Worm (Caenorhabditis elegans) whole organism, mixed stage, embryonic: ENCODE results near the gene F54B11.9.

Source experiments
- bed-3 ChIP-seq: fragments of 200-800 bp; sonication (Bioruptor generic); optimal IDR thresholded peaks from 3 replicates; lab custom pipeline; 2018; ENCODE audit warnings: mild to moderate bottlenecking, missing genetic modification characterization, moderate library complexity, missing compliant biosample characterization
- elt-3 ChIP-seq: fragments of 150-350 bp; optimal IDR thresholded peaks from 2 replicates; lab custom pipeline; 2014; ENCODE audit warnings: missing biosample characterization, missing genetic modification characterization
- mab-5 ChIP-seq: fragments of 150-350 bp; optimal IDR thresholded peaks from 2 replicates; lab custom pipeline; 2014; ENCODE audit warnings: missing biosample characterization, missing genetic modification characterization
- mep-1 ChIP-seq: fragments of 150-350 bp; optimal IDR thresholded peaks from 2 replicates; lab custom pipeline; 2017; ENCODE audit warnings: missing biosample characterization, missing genetic modification reagents, missing genetic modification characterization, inconsistent platforms
- nhr-12 ChIP-seq: fragments of 150-350 bp; optimal IDR thresholded peaks from 2 replicates; lab custom pipeline; 2014; ENCODE audit warnings: missing biosample characterization, missing genetic modification characterization
- nhr-237 ChIP-seq: fragments of 150-350 bp; optimal IDR thresholded peaks from 2 replicates; lab custom pipeline; 2014; ENCODE audit warnings: missing biosample characterization, missing genetic modification characterization
- pha-4 ChIP-seq: fragments of 150-350 bp; optimal IDR thresholded peaks from 2 replicates; lab custom pipeline; 2018; ENCODE audit warnings: missing biosample characterization, missing genetic modification reagents, missing genetic modification characterization
- unc-62 ChIP-seq: fragments of 150-350 bp; optimal IDR thresholded peaks from 2 replicates; lab custom pipeline; 2014; ENCODE audit warnings: missing biosample characterization, missing genetic modification reagents, missing genetic modification characterization
- ztf-11 ChIP-seq: fragments of 150-350 bp; optimal IDR thresholded peaks from 2 replicates; lab custom pipeline; 2014; ENCODE audit warnings: missing biosample characterization, missing genetic modification characterization

ce11 chrX:13603826-13604225, 1.5 kb upstream of the F54B11.9 start, which contains the start of gene F54B11.8:
- TF ChIP-seq nhr-237 (tag; lab: Kevin White, UChicago) = no peak
- no peak for TF ChIP-seq pha-4
- TF ChIP-seq nhr-12 (tag; lab: Kevin White, UChicago) = no peak
- no peak for TF ChIP-seq unc-62 (GFP tag; lab: Kevin White, UChicago)
- no peak for TF ChIP-seq ztf-11 (tag; lab: Kevin White, UChicago)
- no peak for TF ChIP-seq elt-3 (tag; lab: Kevin White, UChicago)
- TF ChIP-seq mep-1 = no peak
- TF ChIP-seq bed-3 (GFP tag; lab: Kevin White, UChicago) = no peak
- TF ChIP-seq mab-5 (tag; lab: Kevin White, UChicago) = no peak
